Worm (Caenorhabditis elegans) whole organism, late embryonic: ENCODE data around the gene R06B9.5.
A peak's percentile ranks its signal among the peaks of the same experiment; 100 is the strongest.

ENCODE experiments used
- K02D7.2 ChIP-seq: sonication (generic microtip); optimal IDR thresholded peaks from 2 replicates; lab custom pipeline; 2017; ENCODE audit warnings: mild to moderate bottlenecking, missing genetic modification characterization, missing compliant biosample characterization
- K09A11.1 ChIP-seq: sonication (generic microtip); optimal IDR thresholded peaks from 2 replicates; lab custom pipeline; 2017; ENCODE audit warnings: antibody characterized with exemption, mild to moderate bottlenecking, missing genetic modification characterization, missing compliant biosample characterization; ENCODE audit not compliant: insufficient read depth
- T23F11.4 ChIP-seq: fragments of 200-800 bp; sonication (Bioruptor generic); optimal IDR thresholded peaks from 2 replicates; lab custom pipeline; 2018; ENCODE audit warnings: mild to moderate bottlenecking, missing genetic modification characterization, missing compliant biosample characterization
- ama-1 ChIP-seq: fragments of 150-350 bp; optimal IDR thresholded peaks from 2 replicates; lab custom pipeline; 2014
- ceh-14 ChIP-seq: sonication (generic microtip); optimal IDR thresholded peaks from 2 replicates; lab custom pipeline; 2016; ENCODE audit warnings: missing genotype, missing genetic modification characterization, missing compliant biosample characterization
- ceh-18 ChIP-seq: sonication (generic microtip); optimal IDR thresholded peaks from 2 replicates; lab custom pipeline; 2016; ENCODE audit warnings: missing genetic modification characterization, missing compliant biosample characterization
- ceh-24 ChIP-seq: sonication (generic microtip); optimal IDR thresholded peaks from 2 replicates; lab custom pipeline; 2016; ENCODE audit warnings: mild to moderate bottlenecking, missing genetic modification characterization, missing compliant biosample characterization
- ceh-30 ChIP-seq: fragments of 150-350 bp; optimal IDR thresholded peaks from 2 replicates; lab custom pipeline; 2014; ENCODE audit warnings: missing biosample characterization, missing genetic modification characterization
- ceh-48 ChIP-seq: sonication (generic microtip); optimal IDR thresholded peaks from 2 replicates; lab custom pipeline; 2016; ENCODE audit warnings: missing genetic modification characterization, inconsistent platforms, missing compliant biosample characterization
- dmd-4 ChIP-seq: sonication (generic microtip); optimal IDR thresholded peaks from 2 replicates; lab custom pipeline; 2016; ENCODE audit warnings: borderline replicate concordance, missing genetic modification characterization, missing compliant biosample characterization
- dve-1 ChIP-seq: sonication (generic microtip); optimal IDR thresholded peaks from 2 replicates; lab custom pipeline; 2017; ENCODE audit warnings: antibody characterized with exemption, mild to moderate bottlenecking, missing genetic modification characterization, missing compliant biosample characterization
- elt-2 ChIP-seq: sonication (generic microtip); optimal IDR thresholded peaks from 2 replicates; lab custom pipeline; 2016; ENCODE audit warnings: missing genetic modification reagents, missing genetic modification characterization, missing compliant biosample characterization
- fax-1 ChIP-seq: sonication (generic microtip); optimal IDR thresholded peaks from 2 replicates; lab custom pipeline; 2016; ENCODE audit warnings: missing genotype, missing genetic modification characterization, missing compliant biosample characterization
- fkh-10 ChIP-seq: fragments of 150-350 bp; optimal IDR thresholded peaks from 2 replicates; lab custom pipeline; 2014; ENCODE audit warnings: missing biosample characterization, missing genetic modification reagents, missing genetic modification characterization
- fkh-6 ChIP-seq: sonication (generic microtip); optimal IDR thresholded peaks from 2 replicates; lab custom pipeline; 2016; ENCODE audit warnings: missing genetic modification characterization, missing compliant biosample characterization
- gmeb-2 ChIP-seq: sonication (generic microtip); optimal IDR thresholded peaks from 2 replicates; lab custom pipeline; 2016; ENCODE audit warnings: missing genetic modification characterization, inconsistent platforms, missing compliant biosample characterization
- hlh-15 ChIP-seq: sonication (generic microtip); optimal IDR thresholded peaks from 2 replicates; lab custom pipeline; 2016; ENCODE audit warnings: missing genetic modification characterization, missing compliant biosample characterization
- hlh-30 ChIP-seq: sonication (generic microtip); optimal IDR thresholded peaks from 2 replicates; lab custom pipeline; 2017; ENCODE audit warnings: antibody characterized with exemption, missing genetic modification characterization, missing compliant biosample characterization; ENCODE audit not compliant: insufficient read depth
- hlh-6 ChIP-seq: sonication (generic microtip); optimal IDR thresholded peaks from 2 replicates; lab custom pipeline; 2016; ENCODE audit warnings: missing genotype, missing genetic modification characterization, missing compliant biosample characterization
- lim-6 ChIP-seq: sonication (generic microtip); optimal IDR thresholded peaks from 2 replicates; lab custom pipeline; 2016; ENCODE audit warnings: missing genetic modification characterization, missing compliant biosample characterization
- lin-11 ChIP-seq: fragments of 200-800 bp; sonication (Bioruptor generic); optimal IDR thresholded peaks from 2 replicates; lab custom pipeline; 2018; ENCODE audit warnings: mild to moderate bottlenecking, missing genetic modification characterization, missing compliant biosample characterization
- madf-2 ChIP-seq: sonication (generic microtip); optimal IDR thresholded peaks from 2 replicates; lab custom pipeline; 2017; ENCODE audit warnings: missing genetic modification characterization, missing compliant biosample characterization
- mec-3 ChIP-seq: sonication (generic microtip); optimal IDR thresholded peaks from 2 replicates; lab custom pipeline; 2016; ENCODE audit warnings: borderline replicate concordance, missing genetic modification characterization, missing compliant biosample characterization
- nfya-1 ChIP-seq: sonication (generic microtip); optimal IDR thresholded peaks from 2 replicates; lab custom pipeline; 2017; ENCODE audit warnings: missing genetic modification characterization, mild to moderate bottlenecking, missing compliant biosample characterization, antibody characterized with exemption, moderate library complexity
- nhr-11 ChIP-seq: fragments of 150-350 bp; optimal IDR thresholded peaks from 2 replicates; lab custom pipeline; 2014; ENCODE audit warnings: missing biosample characterization, missing genetic modification characterization
- nhr-232 ChIP-seq: sonication (generic microtip); optimal IDR thresholded peaks from 2 replicates; lab custom pipeline; 2016; ENCODE audit warnings: missing genetic modification characterization, missing compliant biosample characterization
- odd-2 ChIP-seq: sonication (generic microtip); optimal IDR thresholded peaks from 2 replicates; lab custom pipeline; 2017; ENCODE audit warnings: antibody characterized with exemption, mild to moderate bottlenecking, missing genetic modification characterization, missing compliant biosample characterization
- pax-1 ChIP-seq: fragments of 150-350 bp; optimal IDR thresholded peaks from 2 replicates; lab custom pipeline; 2014; ENCODE audit warnings: missing biosample characterization, missing genetic modification characterization
- ref-2 ChIP-seq: sonication (generic microtip); optimal IDR thresholded peaks from 2 replicates; lab custom pipeline; 2016; ENCODE audit warnings: missing genetic modification characterization, missing compliant biosample characterization
- sdc-2 ChIP-seq: sonication (generic microtip); optimal IDR thresholded peaks from 2 replicates; lab custom pipeline; 2016; ENCODE audit warnings: missing genotype, missing genetic modification characterization, missing compliant biosample characterization
- sox-2 ChIP-seq: fragments of 200-800 bp; sonication (Bioruptor generic); IDR thresholded peaks from 2 replicates; pipeline ENCODE4 v1.3.6; 2022; ENCODE audit warnings: missing genetic modification reagents, missing genetic modification characterization, missing compliant biosample characterization
- syd-9 ChIP-seq: sonication (generic microtip); optimal IDR thresholded peaks from 2 replicates; lab custom pipeline; 2016; ENCODE audit warnings: mild to moderate bottlenecking, missing genetic modification characterization, moderate library complexity, missing compliant biosample characterization
- tbx-2 ChIP-seq: sonication (generic microtip); optimal IDR thresholded peaks from 2 replicates; lab custom pipeline; 2016; ENCODE audit warnings: missing genetic modification characterization, missing compliant biosample characterization
- tbx-7 ChIP-seq: sonication (generic microtip); optimal IDR thresholded peaks from 2 replicates; lab custom pipeline; 2016; ENCODE audit warnings: missing genotype, missing genetic modification characterization, missing compliant biosample characterization
- unc-42 ChIP-seq: sonication (generic microtip); optimal IDR thresholded peaks from 2 replicates; lab custom pipeline; 2016; ENCODE audit warnings: missing genotype, missing genetic modification characterization, missing compliant biosample characterization
- unc-86 ChIP-seq: sonication (generic microtip); optimal IDR thresholded peaks from 2 replicates; lab custom pipeline; 2016; ENCODE audit warnings: missing genetic modification characterization, missing compliant biosample characterization

The R06B9.5 gene

ce11 chrII:13752016-13752415 lies 15.9 kb downstream of the R06B9.5 start, which contains the start of gene arrd-14:
TSS of gene arrd-14 (plus strand) at chrII:13752316.
- no peak for TF ChIP-seq odd-2 (tag; lab: Kevin White, UChicago)
- TF ChIP-seq ceh-30 (tag; lab: Kevin White, UChicago), result no peak
- no peak for TF ChIP-seq hlh-30
- no peak for TF ChIP-seq dmd-4 (tag; lab: Kevin White, UChicago)
- no peak for TF ChIP-seq nhr-11
- no peak for TF ChIP-seq tbx-7 (tag; lab: Kevin White, UChicago)

- TF ChIP-seq ref-2 (tag; lab: Kevin White, UChicago) (no peak), ceh-24 (tag; lab: Kevin White, UChicago) (no peak), ceh-18 (tag; lab: Kevin White, UChicago) (no peak), dve-1 (tag; lab: Kevin White, UChicago) (no peak), ceh-14 (no peak), ama-1 (lab: Kevin White, UChicago) (no peak), unc-86 (no peak), syd-9 (tag; lab: Kevin White, UChicago) (no peak), nhr-232 (no peak), pax-1 (tag; lab: Kevin White, UChicago) (no peak), hlh-15 (no peak)
- TF ChIP-seq, all 69 proteins: peak for 0
Observed at ce11 chrII:13756232-13756631, 20.1 kb downstream of the R06B9.5 start.

- TF ChIP-seq lim-6 (tag; lab: Kevin White, UChicago) (no peak), K02D7.2 (tag; lab: Kevin White, UChicago) (no peak)
- TF ChIP-seq, all 69 proteins: peak for 0
Observed at ce11 chrII:13758108-13758507, 22.0 kb downstream of the R06B9.5 start, which contains the start of gene arrd-13. TSS of gene arrd-13 (plus strand) at chrII:13758408.

- TF ChIP-seq unc-42 (tag; lab: Kevin White, UChicago) (no peak), mec-3 (tag; lab: Kevin White, UChicago) (no peak)
Observed at ce11 chrII:13763009-13763468, 26.9 kb downstream of the R06B9.5 start, which contains the start of gene arrd-11. TSS of gene arrd-11 (plus strand) at chrII:13763418.

ce11 chrII:13765952-13766351 lies 29.8 kb downstream of the R06B9.5 start, which contains the start of gene arrd-12:
TSS of gene arrd-12 (plus strand) at chrII:13766252.
- TF ChIP-seq ama-1 (lab: Kevin White, UChicago) (no peak), hlh-15 (no peak), hlh-30 (no peak), T23F11.4 (GFP tag; lab: Kevin White, UChicago) (no peak), tbx-2 (tag; lab: Kevin White, UChicago) (no peak), fax-1 (no peak)

- TF ChIP-seq nhr-11 (no peak), elt-2 (tag; lab: Kevin White, UChicago) (peak; percentile 44)
Observed at ce11 chrII:13771335-13771734, 35.2 kb downstream of the R06B9.5 start, which contains the start of gene C01B9.1. TSS of gene C01B9.1 (plus strand) at chrII:13771575.

ce11 chrII:13780792-13781248 lies 44.7 kb downstream of the R06B9.5 start:
- no peak for TF ChIP-seq syd-9 (tag; lab: Kevin White, UChicago)
- peak; percentile 87 for TF ChIP-seq dve-1 (tag; lab: Kevin White, UChicago)
- no peak for TF ChIP-seq gmeb-2
- no peak for TF ChIP-seq nhr-11

ce11 chrII:13783880-13784279 lies 47.8 kb downstream of the R06B9.5 start, which contains the start of gene C01B9.4:
TSS of gene C01B9.4 (minus strand) at chrII:13783980.
- TF ChIP-seq lin-11 (tag; lab: Kevin White, UChicago), result no peak
- no peak for TF ChIP-seq hlh-6 (tag; lab: Kevin White, UChicago)
- no peak for TF ChIP-seq lim-6 (tag; lab: Kevin White, UChicago)
- TF ChIP-seq tbx-7 (tag; lab: Kevin White, UChicago), result no peak
- TF ChIP-seq tbx-2 (tag; lab: Kevin White, UChicago), result no peak
- TF ChIP-seq gmeb-2, result no peak
- no peak for TF ChIP-seq syd-9 (tag; lab: Kevin White, UChicago)
- TF ChIP-seq fkh-10 (GFP tag; lab: Kevin White, UChicago), result no peak
- no peak for TF ChIP-seq ref-2 (tag; lab: Kevin White, UChicago)
- TF ChIP-seq fkh-6, result no peak
- no peak for TF ChIP-seq ceh-48 (tag; lab: Kevin White, UChicago)
- TF ChIP-seq elt-2 (tag; lab: Kevin White, UChicago), result no peak
- no peak for TF ChIP-seq ceh-18 (tag; lab: Kevin White, UChicago)
- no peak for TF ChIP-seq K09A11.1 (tag; lab: Kevin White, UChicago)
- no peak for TF ChIP-seq odd-2 (tag; lab: Kevin White, UChicago)
- no peak for TF ChIP-seq sox-2
- no peak for TF ChIP-seq madf-2 (tag; lab: Kevin White, UChicago)
- no peak for TF ChIP-seq sdc-2 (tag; lab: Kevin White, UChicago)
- TF ChIP-seq ceh-14, result no peak
- no peak for TF ChIP-seq nfya-1 (tag; lab: Kevin White, UChicago)
